Worm (Caenorhabditis elegans) whole organism, late embryonic: Measurements from ENCODE around the gene F29A7.3.

Source experiments
- K09A11.1 ChIP-seq: sonication (generic microtip); optimal IDR thresholded peaks from 2 replicates; lab custom pipeline; 2017; ENCODE audit warnings: antibody characterized with exemption, mild to moderate bottlenecking, missing genetic modification characterization, missing compliant biosample characterization; ENCODE audit not compliant: insufficient read depth
- T23F11.4 ChIP-seq: fragments of 200-800 bp; sonication (Bioruptor generic); optimal IDR thresholded peaks from 2 replicates; lab custom pipeline; 2018; ENCODE audit warnings: mild to moderate bottlenecking, missing genetic modification characterization, missing compliant biosample characterization
- ama-1 ChIP-seq: fragments of 150-350 bp; optimal IDR thresholded peaks from 2 replicates; lab custom pipeline; 2014
- ceh-18 ChIP-seq: sonication (generic microtip); optimal IDR thresholded peaks from 2 replicates; lab custom pipeline; 2016; ENCODE audit warnings: missing genetic modification characterization, missing compliant biosample characterization
- ceh-2 ChIP-seq: sonication (generic microtip); optimal IDR thresholded peaks from 2 replicates; lab custom pipeline; 2016; ENCODE audit warnings: missing genotype, missing genetic modification characterization, missing compliant biosample characterization
- ceh-45 ChIP-seq: fragments of 200-800 bp; sonication (Bioruptor generic); IDR thresholded peaks from 2 replicates; pipeline ENCODE4 v1.3.6; 2022; ENCODE audit warnings: missing genetic modification reagents, missing genetic modification characterization, missing compliant biosample characterization
- ceh-48 ChIP-seq: sonication (generic microtip); optimal IDR thresholded peaks from 2 replicates; lab custom pipeline; 2016; ENCODE audit warnings: missing genetic modification characterization, inconsistent platforms, missing compliant biosample characterization
- ceh-6 ChIP-seq: fragments of 200-800 bp; sonication (Bioruptor generic); optimal IDR thresholded peaks from 2 replicates; lab custom pipeline; 2018; ENCODE audit warnings: mild to moderate bottlenecking, missing genetic modification characterization, missing compliant biosample characterization
- dmd-4 ChIP-seq: sonication (generic microtip); optimal IDR thresholded peaks from 2 replicates; lab custom pipeline; 2016; ENCODE audit warnings: borderline replicate concordance, missing genetic modification characterization, missing compliant biosample characterization
- dve-1 ChIP-seq: sonication (generic microtip); optimal IDR thresholded peaks from 2 replicates; lab custom pipeline; 2017; ENCODE audit warnings: antibody characterized with exemption, mild to moderate bottlenecking, missing genetic modification characterization, missing compliant biosample characterization
- elt-2 ChIP-seq: sonication (generic microtip); optimal IDR thresholded peaks from 2 replicates; lab custom pipeline; 2016; ENCODE audit warnings: missing genetic modification reagents, missing genetic modification characterization, missing compliant biosample characterization
- elt-4 ChIP-seq: sonication (generic microtip); optimal IDR thresholded peaks from 2 replicates; lab custom pipeline; 2016; ENCODE audit warnings: missing genetic modification characterization, missing compliant biosample characterization
- ets-4 ChIP-seq: sonication (generic microtip); optimal IDR thresholded peaks from 2 replicates; lab custom pipeline; 2016; ENCODE audit warnings: missing genetic modification characterization, missing compliant biosample characterization
- eyg-1 ChIP-seq: sonication (generic microtip); optimal IDR thresholded peaks from 2 replicates; lab custom pipeline; 2016; ENCODE audit warnings: missing genotype, missing genetic modification characterization, missing compliant biosample characterization
- fax-1 ChIP-seq: sonication (generic microtip); optimal IDR thresholded peaks from 2 replicates; lab custom pipeline; 2016; ENCODE audit warnings: missing genotype, missing genetic modification characterization, missing compliant biosample characterization
- gmeb-2 ChIP-seq: sonication (generic microtip); optimal IDR thresholded peaks from 2 replicates; lab custom pipeline; 2016; ENCODE audit warnings: missing genetic modification characterization, inconsistent platforms, missing compliant biosample characterization
- hlh-13 ChIP-seq: fragments of 200-800 bp; sonication (Bioruptor generic); optimal IDR thresholded peaks from 2 replicates; lab custom pipeline; 2018; ENCODE audit warnings: mild to moderate bottlenecking, missing genetic modification characterization, missing compliant biosample characterization
- hlh-15 ChIP-seq: sonication (generic microtip); optimal IDR thresholded peaks from 2 replicates; lab custom pipeline; 2016; ENCODE audit warnings: missing genetic modification characterization, missing compliant biosample characterization
- hlh-6 ChIP-seq: sonication (generic microtip); optimal IDR thresholded peaks from 2 replicates; lab custom pipeline; 2016; ENCODE audit warnings: missing genotype, missing genetic modification characterization, missing compliant biosample characterization
- hlh-8 ChIP-seq: sonication (generic microtip); optimal IDR thresholded peaks from 2 replicates; lab custom pipeline; 2016; ENCODE audit warnings: missing genotype, missing genetic modification characterization, missing compliant biosample characterization
- lim-6 ChIP-seq: sonication (generic microtip); optimal IDR thresholded peaks from 2 replicates; lab custom pipeline; 2016; ENCODE audit warnings: missing genetic modification characterization, missing compliant biosample characterization
- lin-11 ChIP-seq: fragments of 200-800 bp; sonication (Bioruptor generic); optimal IDR thresholded peaks from 2 replicates; lab custom pipeline; 2018; ENCODE audit warnings: mild to moderate bottlenecking, missing genetic modification characterization, missing compliant biosample characterization
- mec-3 ChIP-seq: sonication (generic microtip); optimal IDR thresholded peaks from 2 replicates; lab custom pipeline; 2016; ENCODE audit warnings: borderline replicate concordance, missing genetic modification characterization, missing compliant biosample characterization
- nhr-11 ChIP-seq: fragments of 150-350 bp; optimal IDR thresholded peaks from 2 replicates; lab custom pipeline; 2014; ENCODE audit warnings: missing biosample characterization, missing genetic modification characterization
- nhr-232 ChIP-seq: sonication (generic microtip); optimal IDR thresholded peaks from 2 replicates; lab custom pipeline; 2016; ENCODE audit warnings: missing genetic modification characterization, missing compliant biosample characterization
- odd-2 ChIP-seq: sonication (generic microtip); optimal IDR thresholded peaks from 2 replicates; lab custom pipeline; 2017; ENCODE audit warnings: antibody characterized with exemption, mild to moderate bottlenecking, missing genetic modification characterization, missing compliant biosample characterization
- pat-9 ChIP-seq: fragments of 200-800 bp; sonication (Bioruptor generic); optimal IDR thresholded peaks from 2 replicates; lab custom pipeline; 2018; ENCODE audit warnings: mild to moderate bottlenecking, missing genetic modification characterization, moderate library complexity, missing compliant biosample characterization
- pha-2 ChIP-seq: sonication (generic microtip); optimal IDR thresholded peaks from 2 replicates; lab custom pipeline; 2017; ENCODE audit warnings: mild to moderate bottlenecking, missing genetic modification characterization, missing compliant biosample characterization
- pha-4 ChIP-seq: fragments of 150-350 bp; optimal IDR thresholded peaks from 2 replicates; lab custom pipeline; 2018; ENCODE audit warnings: missing biosample characterization, missing genetic modification reagents, missing genetic modification characterization
- pqm-1 ChIP-seq: sonication (generic microtip); optimal IDR thresholded peaks from 2 replicates; lab custom pipeline; 2016; ENCODE audit warnings: missing genetic modification characterization, missing compliant biosample characterization
- pros-1 ChIP-seq: fragments of 150-350 bp; optimal IDR thresholded peaks from 2 replicates; lab custom pipeline; 2014; ENCODE audit warnings: missing biosample characterization, missing genetic modification reagents, missing genetic modification characterization
- ref-2 ChIP-seq: sonication (generic microtip); optimal IDR thresholded peaks from 2 replicates; lab custom pipeline; 2016; ENCODE audit warnings: missing genetic modification characterization, missing compliant biosample characterization
- rnt-1 ChIP-seq: sonication (generic microtip); optimal IDR thresholded peaks from 2 replicates; lab custom pipeline; 2016; ENCODE audit warnings: missing genetic modification characterization, missing compliant biosample characterization
- sdc-2 ChIP-seq: sonication (generic microtip); optimal IDR thresholded peaks from 2 replicates; lab custom pipeline; 2016; ENCODE audit warnings: missing genotype, missing genetic modification characterization, missing compliant biosample characterization
- ttx-3 ChIP-seq: sonication (generic microtip); optimal IDR thresholded peaks from 2 replicates; lab custom pipeline; 2016; ENCODE audit warnings: missing genetic modification reagents, missing genetic modification characterization, missing compliant biosample characterization
- unc-3 ChIP-seq, 2 experiments: fragments of 200-800 bp in 1 of 2; sonication (Bioruptor generic) in 1 of 2; sonication (generic microtip) in 1 of 2; conservative IDR thresholded peaks in 1 of 2; optimal IDR thresholded peaks in 1 of 2; 2 replicates each; pipeline versions ENCODE4 v1.3.6 to Lab custom; 2016 to 2022; ENCODE audit warnings: missing compliant biosample characterization in 2 of 2, missing genetic modification characterization in 2 of 2, missing genetic modification reagents in 1 of 2
- unc-55 ChIP-seq: sonication (generic microtip); optimal IDR thresholded peaks from 2 replicates; lab custom pipeline; 2017; ENCODE audit warnings: missing biosample characterization, missing genetic modification reagents, missing genetic modification characterization

F29A7.3 gene

DNA sequence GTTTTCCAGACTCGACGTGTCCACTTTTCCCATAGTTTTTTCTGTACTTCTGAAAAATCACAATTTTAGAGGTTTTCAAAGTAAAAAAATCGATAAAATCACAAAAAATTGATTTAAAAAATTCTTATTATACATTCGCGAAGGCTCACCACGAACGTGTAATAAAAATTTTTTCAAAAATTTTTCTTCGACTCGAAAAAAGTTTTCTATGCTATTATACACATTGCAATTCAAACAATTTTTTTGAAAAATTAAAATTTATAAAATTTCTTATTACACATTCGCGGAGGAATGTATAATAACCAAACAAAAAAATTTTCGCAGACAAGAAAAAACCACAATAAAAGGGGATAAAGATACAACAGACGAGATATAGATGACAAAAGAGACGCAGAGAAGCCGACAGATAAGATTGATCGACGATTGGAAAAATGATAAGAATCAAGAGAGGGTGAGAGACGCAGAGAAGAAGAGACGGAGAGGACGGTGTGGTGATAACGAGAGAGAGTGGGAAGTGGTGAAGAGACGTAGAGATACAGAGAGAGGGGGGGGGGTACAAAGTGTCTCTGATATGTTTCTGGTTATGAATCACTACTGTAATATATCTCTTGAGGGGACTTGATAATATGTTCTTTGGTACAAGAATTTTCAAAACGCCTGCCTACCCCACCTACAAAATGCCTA, 47.6 kb downstream of the F29A7.3 start, which contains the start of gene nhr-119:
Gene nhr-119 (minus strand): TSS at position 51 of the 684 bp plus-strand sequence.
- TF ChIP-seq ref-2 (tag; lab: Kevin White, UChicago) (no peak), pha-4 (tag; lab: Kevin White, UChicago) (no peak), ama-1 (lab: Kevin White, UChicago) (no peak), K09A11.1 (tag; lab: Kevin White, UChicago) (no peak), pat-9 (tag; lab: Kevin White, UChicago) (no peak), hlh-15 (tag; lab: Kevin White, UChicago) (no peak), rnt-1 (tag; lab: Kevin White, UChicago) (no peak), elt-4 (no peak), hlh-13 (GFP tag; lab: Kevin White, UChicago) (no peak), pros-1 (tag; lab: Kevin White, UChicago) (no peak), ceh-6 (no peak), hlh-8 (tag; lab: Kevin White, UChicago) (no peak), elt-2 (tag; lab: Kevin White, UChicago) (peak; percentile 84), T23F11.4 (GFP tag; lab: Kevin White, UChicago) (no peak), odd-2 (tag; lab: Kevin White, UChicago) (no peak), ets-4 (tag; lab: Kevin White, UChicago) (no peak), nhr-232 (tag; lab: Kevin White, UChicago) (no peak), dve-1 (tag; lab: Kevin White, UChicago) (peak; percentile 38), dmd-4 (tag; lab: Kevin White, UChicago) (no peak), fax-1 (tag; lab: Kevin White, UChicago) (no peak), ceh-2 (no peak), mec-3 (no peak), eyg-1 (no peak), pqm-1 (tag; lab: Kevin White, UChicago) (peak; percentile 17), ceh-48 (tag; lab: Kevin White, UChicago) (no peak), hlh-6 (tag; lab: Kevin White, UChicago) (no peak), unc-55 (peak; percentile 97), ceh-18 (peak; percentile 47), lin-11 (tag; lab: Kevin White, UChicago) (no peak), unc-3 (GFP tag; conservative IDR thresholded peaks at IDR 0.05; lab: Robert Waterston, UW) (no peak), unc-3 (tag; optimal IDR thresholded peaks at IDR 0.05; lab: Kevin White, UChicago) (no peak), pha-2 (tag; lab: Kevin White, UChicago) (no peak)

DNA sequence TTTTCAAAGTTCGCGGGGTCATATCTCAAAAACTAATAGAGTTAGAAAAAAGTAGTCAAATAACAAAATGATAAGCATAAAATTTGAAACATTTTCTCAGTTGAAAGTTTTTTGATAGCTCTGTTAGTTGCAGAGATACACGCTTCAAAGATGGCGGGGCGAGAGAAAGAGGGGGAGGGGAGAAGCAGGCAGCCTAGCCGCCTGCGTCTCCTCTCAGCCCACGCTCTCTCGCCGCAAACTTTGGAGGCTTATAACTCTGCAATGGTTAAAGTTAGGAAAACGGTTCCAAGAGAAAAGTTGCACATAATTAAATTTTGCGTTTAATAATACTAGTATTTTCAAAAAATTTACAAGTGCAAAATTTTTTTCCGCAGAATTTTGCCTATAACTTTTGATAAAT, 48.7 kb downstream of the F29A7.3 start:
- TF ChIP-seq ceh-45 (GFP tag; lab: Robert Waterston, UW), result no peak
- TF ChIP-seq sdc-2 (tag; lab: Kevin White, UChicago), result no peak
- TF ChIP-seq pros-1 (tag; lab: Kevin White, UChicago), result no peak
- no peak for TF ChIP-seq nhr-11 (tag; lab: Kevin White, UChicago)
- no peak for TF ChIP-seq elt-2 (tag; lab: Kevin White, UChicago)
- TF ChIP-seq ref-2 (tag; lab: Kevin White, UChicago), result no peak
- no peak for TF ChIP-seq lim-6 (tag; lab: Kevin White, UChicago)
- no peak for TF ChIP-seq unc-55
- no peak for TF ChIP-seq mec-3
- no peak for TF ChIP-seq ttx-3 (tag; lab: Kevin White, UChicago)
- TF ChIP-seq gmeb-2 (tag; lab: Kevin White, UChicago), result no peak
